Fruit fly (Drosophila melanogaster) whole organism, embryonic: ENCODE measurements around the gene SMC3.
A peak's percentile ranks its signal among the peaks of the same experiment; 100 is the strongest.

Source experiments
- ATbp ChIP-seq: fragments of 200-800 bp; sonication (Bioruptor generic); optimal IDR thresholded peaks from 2 replicates; lab custom pipeline; 2017; ENCODE audit warnings: missing biosample characterization, mild to moderate bottlenecking, missing genetic modification characterization, missing genetic modification reagents
- B-H1 ChIP-seq: fragments of 200-800 bp; sonication (Bioruptor generic); IDR thresholded peaks from 3 replicates; pipeline ENCODE4 v1.3.6; 2022; ENCODE audit warnings: missing biosample characterization, missing genetic modification characterization
- BEAF-32 ChIP-seq: fragments of 200-800 bp; sonication (Bioruptor generic); optimal IDR thresholded peaks from 3 replicates; lab custom pipeline; 2017; ENCODE audit warnings: missing biosample characterization, missing genetic modification characterization, mild to moderate bottlenecking, moderate library complexity, missing genetic modification reagents
- CG10209 ChIP-seq: fragments of 200-800 bp; sonication (Bioruptor generic); optimal IDR thresholded peaks from 3 replicates; lab custom pipeline; 2017; ENCODE audit warnings: missing biosample characterization, mild to moderate bottlenecking, missing genetic modification characterization, missing genetic modification reagents
- CG10274 ChIP-seq: fragments of 200-800 bp; sonication (Bioruptor generic); optimal IDR thresholded peaks from 3 replicates; lab custom pipeline; 2017; ENCODE audit warnings: missing biosample characterization, mild to moderate bottlenecking, missing genetic modification characterization
- CG10565 ChIP-seq: fragments of 200-800 bp; sonication (Bioruptor generic); optimal IDR thresholded peaks from 3 replicates; lab custom pipeline; 2016; ENCODE audit warnings: missing biosample characterization, mild to moderate bottlenecking, missing genetic modification characterization
- CG12155 ChIP-seq: fragments of 200-800 bp; sonication (Bioruptor generic); optimal IDR thresholded peaks from 3 replicates; lab custom pipeline; 2016; ENCODE audit warnings: missing biosample characterization, missing genetic modification characterization
- CG14441 ChIP-seq: fragments of 200-800 bp; sonication (Bioruptor generic); IDR thresholded peaks from 2 replicates; pipeline ENCODE4 v1.3.6; 2022; ENCODE audit warnings: missing biosample characterization, missing genetic modification characterization
- CG15073 ChIP-seq: fragments of 200-800 bp; sonication (Bioruptor generic); optimal IDR thresholded peaks from 2 replicates; lab custom pipeline; 2016; ENCODE audit warnings: missing biosample characterization, missing genetic modification characterization
- CG1647 ChIP-seq: fragments of 200-800 bp; sonication (Bioruptor generic); optimal IDR thresholded peaks from 3 replicates; lab custom pipeline; 2016; ENCODE audit warnings: missing biosample characterization, missing genetic modification characterization
- CG17186 ChIP-seq: fragments of 200-800 bp; sonication (Bioruptor generic); optimal IDR thresholded peaks from 3 replicates; lab custom pipeline; 2017; ENCODE audit warnings: missing biosample characterization, missing genetic modification reagents, missing genetic modification characterization
- CG2116 ChIP-seq: fragments of 200-800 bp; sonication (Bioruptor generic); optimal IDR thresholded peaks from 3 replicates; lab custom pipeline; 2018; ENCODE audit warnings: missing biosample characterization, mild to moderate bottlenecking, missing genetic modification characterization
- CG2889 ChIP-seq: fragments of 200-800 bp; sonication (Bioruptor generic); IDR thresholded peaks from 3 replicates; pipeline ENCODE4 v1.3.6; 2022; ENCODE audit warnings: missing biosample characterization, missing genetic modification characterization
- CG31365 ChIP-seq: fragments of 200-800 bp; sonication (Bioruptor generic); optimal IDR thresholded peaks from 2 replicates; lab custom pipeline; 2018; ENCODE audit warnings: missing biosample characterization, mild to moderate bottlenecking, missing genetic modification characterization
- CG3281 ChIP-seq: fragments of 200-800 bp; sonication (Bioruptor generic); optimal IDR thresholded peaks from 3 replicates; lab custom pipeline; 2017; ENCODE audit warnings: missing biosample characterization, mild to moderate bottlenecking, missing genetic modification characterization
- CG3726 ChIP-seq: fragments of 200-800 bp; sonication (Bioruptor generic); IDR thresholded peaks from 3 replicates; pipeline ENCODE4, ENCODE4 v1.3.6; 2022; ENCODE audit warnings: missing biosample characterization, missing genetic modification characterization
- CG7357 ChIP-seq: fragments of 200-800 bp; sonication (Bioruptor generic); IDR thresholded peaks from 3 replicates; pipeline ENCODE4 v1.3.6; 2022; ENCODE audit warnings: missing biosample characterization, missing genetic modification characterization
- CG7786 ChIP-seq: fragments of 200-800 bp; sonication (Bioruptor generic); optimal IDR thresholded peaks from 2 replicates; lab custom pipeline; 2016; ENCODE audit warnings: missing biosample characterization, missing genetic modification characterization
- CG9932 ChIP-seq: fragments of 200-800 bp; sonication (Bioruptor generic); IDR thresholded peaks from 2 replicates; pipeline ENCODE4 v1.3.6; 2022; ENCODE audit warnings: missing biosample characterization, missing genetic modification characterization
- E2f2 ChIP-seq: fragments of 200-800 bp; sonication (Bioruptor generic); IDR thresholded peaks from 2 replicates; pipeline ENCODE4 v1.3.6; 2022; ENCODE audit warnings: missing biosample characterization, missing genetic modification characterization
- GATAe ChIP-seq: fragments of 200-800 bp; sonication (Bioruptor generic); conservative IDR thresholded peaks from 2 replicates; pipeline ENCODE4 v1.3.6; 2022; ENCODE audit warnings: missing biosample characterization, missing genetic modification characterization
- HHEX ChIP-seq: fragments of 200-800 bp; sonication (Bioruptor generic); optimal IDR thresholded peaks from 3 replicates; lab custom pipeline; 2017; ENCODE audit warnings: missing biosample characterization, mild to moderate bottlenecking, missing genetic modification characterization, missing genetic modification reagents
- Hr39 ChIP-seq: fragments of >200 bp; optimal IDR thresholded peaks from 2 replicates; lab custom pipeline; 2017
- MBD-R2 ChIP-seq: fragments of 200-800 bp; sonication (Bioruptor generic); IDR thresholded peaks from 2 replicates; pipeline ENCODE4 v1.3.6; 2022; ENCODE audit warnings: missing biosample characterization, missing genetic modification characterization
- MESR4 ChIP-seq: fragments of 200-800 bp; sonication (Bioruptor generic); optimal IDR thresholded peaks from 2 replicates; lab custom pipeline; 2018; ENCODE audit warnings: missing biosample characterization, mild to moderate bottlenecking, missing genetic modification characterization, moderate library complexity
- Opbp ChIP-seq: fragments of 200-800 bp; sonication (Bioruptor generic); IDR thresholded peaks from 3 replicates; pipeline ENCODE4 v1.3.6; 2022; ENCODE audit warnings: missing biosample characterization, missing genetic modification characterization; ENCODE audit not compliant: partially characterized antibody
- Poxn ChIP-seq: fragments of 200-800 bp; sonication (Bioruptor generic); IDR thresholded peaks from 2 replicates; pipeline ENCODE4 v1.3.6; 2022; ENCODE audit warnings: missing biosample characterization, missing genetic modification characterization
- Stat92E ChIP-seq, 3 experiments: fragments of >200 bp in 2 of 3; fragments of 200-800 bp in 1 of 3; sonication (Bioruptor generic) in 1 of 3; optimal IDR thresholded peaks; 2 replicates each; lab custom pipeline; 2017 to 2019; ENCODE audit warnings: missing biosample characterization in 3 of 3, missing genetic modification characterization in 3 of 3, mild to moderate bottlenecking in 1 of 3, moderate library complexity in 1 of 3
- Vsx1 ChIP-seq: fragments of 200-800 bp; sonication (Bioruptor generic); optimal IDR thresholded peaks from 2 replicates; lab custom pipeline; 2017; ENCODE audit warnings: missing biosample characterization, mild to moderate bottlenecking, missing genetic modification characterization, missing genetic modification reagents
- YL-1 ChIP-seq: fragments of 200-800 bp; sonication (Bioruptor generic); optimal IDR thresholded peaks from 3 replicates; lab custom pipeline; 2017; ENCODE audit warnings: missing biosample characterization, mild to moderate bottlenecking, missing genetic modification characterization
- aop ChIP-seq: fragments of 200-800 bp; sonication (Bioruptor generic); IDR thresholded peaks from 2 replicates; pipeline ENCODE4 v1.3.6; 2022; ENCODE audit warnings: missing biosample characterization, missing genetic modification characterization
- cg ChIP-seq: fragments of 200-800 bp; sonication (Bioruptor generic); optimal IDR thresholded peaks from 3 replicates; lab custom pipeline; 2019; ENCODE audit warnings: missing biosample characterization, mild to moderate bottlenecking, missing genetic modification characterization, moderate library complexity
- dan ChIP-seq: fragments of 200-800 bp; sonication (Bioruptor generic); IDR thresholded peaks from 2 replicates; pipeline ENCODE4 v1.3.6; 2022; ENCODE audit warnings: missing biosample characterization, missing genetic modification characterization
- dmrt11E ChIP-seq: fragments of 200-800 bp; sonication (Bioruptor generic); optimal IDR thresholded peaks from 3 replicates; lab custom pipeline; 2018; ENCODE audit warnings: missing biosample characterization, mild to moderate bottlenecking, missing genetic modification characterization, moderate library complexity
- dysf ChIP-seq: fragments of 200-800 bp; sonication (Bioruptor generic); IDR thresholded peaks from 3 replicates; pipeline ENCODE4 v1.3.6; 2022; ENCODE audit warnings: missing biosample characterization, missing genetic modification characterization
- gfzf ChIP-seq: fragments of 200-800 bp; sonication (Bioruptor generic); optimal IDR thresholded peaks from 2 replicates; lab custom pipeline; 2016; ENCODE audit warnings: missing biosample characterization, mild to moderate bottlenecking, missing genetic modification characterization, moderate library complexity
- p53 ChIP-seq: fragments of 200-800 bp; sonication (Bioruptor generic); optimal IDR thresholded peaks from 2 replicates; lab custom pipeline; 2016; ENCODE audit warnings: missing biosample characterization, missing genetic modification characterization
- phol ChIP-seq: fragments of 200-800 bp; sonication (Bioruptor generic); optimal IDR thresholded peaks from 3 replicates; lab custom pipeline; 2018; ENCODE audit warnings: missing biosample characterization, mild to moderate bottlenecking, missing genetic modification characterization, moderate library complexity
- pzg ChIP-seq: fragments of 200-800 bp; sonication (Bioruptor generic); optimal IDR thresholded peaks from 3 replicates; lab custom pipeline; 2018; ENCODE audit warnings: missing biosample characterization, mild to moderate bottlenecking, missing genetic modification characterization, moderate library complexity
- ranshi ChIP-seq: fragments of 200-800 bp; sonication (Bioruptor generic); IDR thresholded peaks from 2 replicates; pipeline ENCODE4 v1.3.6; 2022; ENCODE audit warnings: missing biosample characterization, missing genetic modification characterization
- ro ChIP-seq: fragments of 200-800 bp; sonication (Bioruptor generic); IDR thresholded peaks from 2 replicates; pipeline ENCODE4 v1.3.6; 2022; ENCODE audit warnings: missing biosample characterization, missing genetic modification characterization
- row ChIP-seq: fragments of 200-800 bp; sonication (Bioruptor generic); IDR thresholded peaks from 3 replicates; pipeline ENCODE4 v1.3.6; 2022; ENCODE audit warnings: missing biosample characterization, missing genetic modification characterization
- schlank ChIP-seq: fragments of 200-800 bp; sonication (Bioruptor generic); optimal IDR thresholded peaks from 2 replicates; lab custom pipeline; 2018; ENCODE audit warnings: missing biosample characterization, mild to moderate bottlenecking, missing genetic modification characterization
- slbo ChIP-seq: fragments of 200-800 bp; sonication (Bioruptor generic); IDR thresholded peaks from 2 replicates; pipeline ENCODE4 v1.3.6; 2022; ENCODE audit warnings: missing biosample characterization, missing genetic modification characterization
- slp2 ChIP-seq: fragments of 200-800 bp; sonication (Bioruptor generic); optimal IDR thresholded peaks from 2 replicates; lab custom pipeline; 2016; ENCODE audit warnings: missing biosample characterization, missing genetic modification characterization
- stwl ChIP-seq: fragments of 200-800 bp; sonication (Bioruptor generic); optimal IDR thresholded peaks from 3 replicates; lab custom pipeline; 2018; ENCODE audit warnings: missing biosample characterization, mild to moderate bottlenecking, missing genetic modification characterization, moderate library complexity
- toy ChIP-seq: fragments of 200-800 bp; sonication (Bioruptor generic); IDR thresholded peaks from 2 replicates; pipeline ENCODE4 v1.3.6; 2022; ENCODE audit warnings: missing biosample characterization, missing genetic modification characterization
- trh ChIP-seq: fragments of 200-800 bp; sonication (Bioruptor generic); optimal IDR thresholded peaks from 2 replicates; lab custom pipeline; 2016; ENCODE audit warnings: missing biosample characterization, missing genetic modification characterization
- tx ChIP-seq: fragments of 200-800 bp; sonication (Bioruptor generic); optimal IDR thresholded peaks from 2 replicates; lab custom pipeline; 2016; ENCODE audit warnings: missing biosample characterization, missing genetic modification characterization
- unpg ChIP-seq: fragments of 200-800 bp; sonication (Bioruptor generic); optimal IDR thresholded peaks from 3 replicates; lab custom pipeline; 2018; ENCODE audit warnings: missing biosample characterization, mild to moderate bottlenecking, missing genetic modification characterization, moderate library complexity

SMC3 gene

dm6 chrX:16595411-16595810 lies 2.2 kb upstream of the SMC3 start (continued):
- no peak for TF ChIP-seq Poxn (GFP tag; lab: Robert Waterston, UW)
- TF ChIP-seq slbo (GFP tag; lab: Robert Waterston, UW): no peak
- 0 out of 3 replicates have a peak, but pooled peaks have one; percentile 12 for TF ChIP-seq row (GFP tag; lab: Robert Waterston, UW)

dm6 chrX:16587668-16588046 lies 5.6 kb downstream of the SMC3 start, which contains the start of gene CG13014:
TSS of gene CG13014 (plus strand) at chrX:16587873.
- TF ChIP-seq Opbp (GFP tag; lab: Robert Waterston, UW): peak; percentile 17; the same call in 1 of the 3 replicates
- TF ChIP-seq tx (GFP tag; lab: Kevin White, UChicago): no peak
- no peak for TF ChIP-seq HHEX (GFP tag; lab: Kevin White, UChicago)
- TF ChIP-seq CG10209 (GFP tag; lab: Kevin White, UChicago): no peak
- TF ChIP-seq dmrt11E (tag; lab: Kevin White, UChicago): no peak
- TF ChIP-seq schlank (tag; lab: Kevin White, UChicago): no peak
- TF ChIP-seq aop: no peak
- no peak for TF ChIP-seq CG3726
- no peak for TF ChIP-seq dysf (GFP tag; lab: Robert Waterston, UW)
- no peak for TF ChIP-seq CG15073 (GFP tag; lab: Kevin White, UChicago)
- no peak for TF ChIP-seq CG3281 (GFP tag; lab: Kevin White, UChicago)
- TF ChIP-seq B-H1 (GFP tag; lab: Robert Waterston, UW): no peak
- no peak for TF ChIP-seq dan
- no peak for TF ChIP-seq CG9932 (GFP tag; lab: Robert Waterston, UW)
- no peak for TF ChIP-seq trh (GFP tag; lab: Kevin White, UChicago)
- TF ChIP-seq Vsx1 (GFP tag; lab: Kevin White, UChicago): no peak
- TF ChIP-seq p53: no peak
- TF ChIP-seq CG14441 (GFP tag; lab: Robert Waterston, UW): no peak
- no peak for TF ChIP-seq unpg (GFP tag; lab: Kevin White, UChicago)
- TF ChIP-seq GATAe (GFP tag; lab: Robert Waterston, UW): no peak
- TF ChIP-seq slp2 (GFP tag; lab: Kevin White, UChicago): no peak
- TF ChIP-seq CG10565 (GFP tag; lab: Kevin White, UChicago): no peak
- peak; percentile 28; the same call in 1 of the 2 replicates for TF ChIP-seq MBD-R2 (GFP tag; lab: Robert Waterston, UW)
- peak; percentile 21 for TF ChIP-seq CG2116
- peak; percentile 30 for TF ChIP-seq MESR4
- no peak for TF ChIP-seq CG2889 (GFP tag; lab: Robert Waterston, UW)
- TF ChIP-seq CG10274 (GFP tag; lab: Kevin White, UChicago): no peak
- no peak for TF ChIP-seq phol
- no peak for TF ChIP-seq ro (GFP tag; lab: Robert Waterston, UW)
- TF ChIP-seq YL-1: no peak
- no peak for TF ChIP-seq CG1647
- no peak for TF ChIP-seq Stat92E (GFP tag; optimal IDR thresholded peaks at IDR 0.05; lab: Kevin White, UChicago)
- TF ChIP-seq stwl (tag; lab: Kevin White, UChicago): peak; percentile 7
- no peak for TF ChIP-seq E2f2 (GFP tag; lab: Robert Waterston, UW)
- no peak for TF ChIP-seq cg (GFP tag; lab: Kevin White, UChicago)
- no peak for TF ChIP-seq CG7786 (GFP tag; lab: Kevin White, UChicago)
- TF ChIP-seq BEAF-32 (GFP tag; lab: Kevin White, UChicago): peak; percentile 52
- no peak for TF ChIP-seq CG31365 (tag; lab: Kevin White, UChicago)
- no peak for TF ChIP-seq ranshi (GFP tag; lab: Robert Waterston, UW)
- TF ChIP-seq CG17186 (GFP tag; lab: Kevin White, UChicago): no peak
- TF ChIP-seq ATbp (GFP tag; lab: Kevin White, UChicago): no peak
- peak; percentile 65 for TF ChIP-seq gfzf (GFP tag; lab: Kevin White, UChicago)
- no peak for TF ChIP-seq toy (GFP tag; lab: Robert Waterston, UW)
- TF ChIP-seq CG7357 (GFP tag; lab: Robert Waterston, UW): no peak
- TF ChIP-seq CG12155 (GFP tag; lab: Kevin White, UChicago): no peak
- TF ChIP-seq pzg (GFP tag; lab: Kevin White, UChicago): peak; percentile 41
- TF ChIP-seq Hr39 (lab: Kevin White, UChicago): no peak
